Fruit fly (Drosophila melanogaster) S2 (cell line): ENCODE measurements around the gene CG31909.
A peak's percentile ranks its signal among the peaks of the same experiment; 100 is the strongest.

Experiments
- CG8478 ChIP-seq: fragments of >200 bp; optimal IDR thresholded peaks from 2 replicates; lab custom pipeline; 2018
- CTCF ChIP-seq, 2 experiments: fragments of >200 bp; optimal IDR thresholded peaks; 2 replicates each; lab custom pipeline; 2018

The CG31909 gene

dm6 chr2L:7295924-7296323 is 38.6 kb downstream of the CG31909 start:
- TF ChIP-seq CTCF (optimal IDR thresholded peaks at IDR 0.05; lab: Kevin White, UChicago) = no peak
- no peak for TF ChIP-seq CG8478 (lab: Kevin White, UChicago)

- TF ChIP-seq CTCF (optimal IDR thresholded peaks at IDR 0.05; lab: Kevin White, UChicago) (no peak), CG8478 (lab: Kevin White, UChicago) (no peak)
Observed at dm6 chr2L:7298744-7299366, 41.5 kb downstream of the CG31909 start.

- TF ChIP-seq CTCF (optimal IDR thresholded peaks at IDR 0.05; lab: Kevin White, UChicago) (no peak), CG8478 (lab: Kevin White, UChicago) (no peak)
Observed at dm6 chr2L:7300004-7300403, 42.7 kb downstream of the CG31909 start.

- TF ChIP-seq CG8478 (lab: Kevin White, UChicago) (no peak), CTCF (optimal IDR thresholded peaks at IDR 0.05; lab: Kevin White, UChicago) (no peak)
Observed at dm6 chr2L:7301497-7301896, 44.2 kb downstream of the CG31909 start.

- TF ChIP-seq CTCF (optimal IDR thresholded peaks at IDR 0.05; lab: Kevin White, UChicago) (no peak), CG8478 (lab: Kevin White, UChicago) (no peak)
Observed at dm6 chr2L:7302727-7303126, 45.4 kb downstream of the CG31909 start.

- TF ChIP-seq CTCF (optimal IDR thresholded peaks at IDR 0.05; lab: Kevin White, UChicago) (no peak), CG8478 (lab: Kevin White, UChicago) (no peak)
Observed at dm6 chr2L:7303256-7303655, 45.9 kb downstream of the CG31909 start.

dm6 chr2L:7304331-7304730 is 47.0 kb downstream of the CG31909 start:
- no peak for TF ChIP-seq CTCF (optimal IDR thresholded peaks at IDR 0.05; lab: Kevin White, UChicago)
- TF ChIP-seq CG8478 (lab: Kevin White, UChicago) = no peak

- TF ChIP-seq CTCF (optimal IDR thresholded peaks at IDR 0.05; lab: Kevin White, UChicago) = peak; percentile 51 to 76
- TF ChIP-seq CG8478 (lab: Kevin White, UChicago) = no peak
Observed at dm6 chr2L:7306782-7307181, 49.5 kb downstream of the CG31909 start, which contains the start of gene wg. wg (plus strand) TSS chr2L:7307159.
